Fruit fly (Drosophila melanogaster): ENCODE measurements around the gene pelo.

DNA sequence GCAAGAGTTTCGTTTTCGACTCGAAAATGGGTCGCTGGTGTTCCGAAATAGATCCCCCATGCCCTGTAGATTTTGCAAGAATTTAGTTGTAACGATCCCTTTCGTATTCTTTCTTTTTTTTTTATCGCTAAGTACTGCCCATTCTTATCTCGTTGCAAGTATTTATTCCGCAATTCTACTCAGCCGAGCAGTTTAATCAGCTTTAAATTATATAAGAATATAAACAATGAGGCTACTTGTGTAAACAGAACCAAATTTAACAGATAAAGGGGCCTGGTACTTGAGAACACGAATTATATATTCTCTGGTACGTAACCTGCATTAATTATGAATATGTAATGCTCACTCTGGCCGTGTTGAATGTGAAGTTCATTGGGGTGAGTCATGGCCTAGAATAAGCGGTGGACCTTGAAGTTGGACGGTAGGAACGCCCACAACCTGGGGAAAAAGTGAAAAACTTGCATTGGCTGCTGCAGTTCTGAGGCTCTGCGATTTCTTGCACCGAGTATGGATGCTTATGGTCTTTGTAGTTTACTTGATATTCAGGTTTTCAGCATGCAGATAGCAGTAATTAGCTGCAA lies 7.0 kb downstream of the pelo start:
- no peak for TF ChIP-seq BtbVII (GFP tag; optimal IDR thresholded peaks at IDR 0.05)
- TF ChIP-seq Bdp1 (GFP tag; optimal IDR thresholded peaks at IDR 0.05) = no peak
- TF ChIP-seq CG8765 (GFP tag; IDR thresholded peaks at IDR 0.05) = no peak
- no peak for TF ChIP-seq slp2 (GFP tag; optimal IDR thresholded peaks at IDR 0.05)
- TF ChIP-seq Dref (GFP tag; IDR thresholded peaks at IDR 0.05) = no peak
- TF ChIP-seq CG7928 (GFP tag; optimal IDR thresholded peaks at IDR 0.05) = no peak
- no peak for TF ChIP-seq Adf1 (GFP tag; IDR thresholded peaks at IDR 0.05)
- TF ChIP-seq Atf-2 (GFP tag; optimal IDR thresholded peaks at IDR 0.05) = no peak
